Fruit fly (Drosophila melanogaster) whole organism, embryonic: ENCODE results near the gene red.

ENCODE experiments used
- Adf1 ChIP-seq: fragments of 200-800 bp; sonication (Bioruptor generic); IDR thresholded peaks from 2 replicates; pipeline ENCODE4 v1.3.6; 2022; ENCODE audit warnings: missing biosample characterization, missing genetic modification characterization
- Atf3 ChIP-seq: fragments of 200-800 bp; sonication (Bioruptor generic); optimal IDR thresholded peaks from 3 replicates; lab custom pipeline; 2016; ENCODE audit warnings: missing biosample characterization, missing genetic modification characterization
- Blimp-1 ChIP-seq: fragments of 200-800 bp; sonication (Bioruptor generic); optimal IDR thresholded peaks from 3 replicates; lab custom pipeline; 2018; ENCODE audit warnings: missing biosample characterization, missing genetic modification characterization, mild to moderate bottlenecking, moderate library complexity, missing genetic modification reagents
- Bteb2 ChIP-seq: fragments of 200-800 bp; sonication (Bioruptor generic); optimal IDR thresholded peaks from 2 replicates; lab custom pipeline; 2016; ENCODE audit warnings: missing biosample characterization, missing genetic modification characterization
- C15 ChIP-seq: fragments of 200-800 bp; sonication (Bioruptor generic); IDR thresholded peaks from 3 replicates; pipeline ENCODE4 v1.3.6; 2022; ENCODE audit warnings: missing biosample characterization, missing genetic modification characterization
- CG17612 ChIP-seq: fragments of 200-800 bp; sonication (Bioruptor generic); IDR thresholded peaks from 2 replicates; pipeline ENCODE4 v1.3.6; 2022; ENCODE audit warnings: missing biosample characterization, missing genetic modification characterization
- CG30020 ChIP-seq: fragments of 200-800 bp; optimal IDR thresholded peaks from 2 replicates; lab custom pipeline; 2019; ENCODE audit warnings: missing biosample characterization, mild to moderate bottlenecking, missing genetic modification characterization, moderate library complexity
- CG30403 ChIP-seq: fragments of 200-800 bp; sonication (Bioruptor generic); optimal IDR thresholded peaks from 3 replicates; lab custom pipeline; 2016; ENCODE audit warnings: missing biosample characterization, missing genetic modification characterization
- CG31224 ChIP-seq: fragments of 200-800 bp; sonication (Bioruptor generic); IDR thresholded peaks from 2 replicates; pipeline ENCODE4 v1.3.6; 2022; ENCODE audit warnings: missing biosample characterization, missing genetic modification characterization
- CG33557 ChIP-seq: fragments of 200-800 bp; sonication (Bioruptor generic); optimal IDR thresholded peaks from 2 replicates; lab custom pipeline; 2019; ENCODE audit warnings: missing biosample characterization, mild to moderate bottlenecking, missing genetic modification characterization, moderate library complexity
- CG34422 ChIP-seq: fragments of 200-800 bp; sonication (Bioruptor generic); IDR thresholded peaks from 3 replicates; pipeline ENCODE4 v1.3.6; 2022; ENCODE audit warnings: missing biosample characterization, missing genetic modification characterization
- CG43689 ChIP-seq: fragments of 200-800 bp; sonication (Bioruptor generic); IDR thresholded peaks from 2 replicates; pipeline ENCODE4 v1.3.6; 2022; ENCODE audit warnings: missing biosample characterization, missing genetic modification characterization
- CG4404 ChIP-seq: fragments of 200-800 bp; sonication (Bioruptor generic); IDR thresholded peaks from 2 replicates; pipeline ENCODE4 v1.3.6; 2022; ENCODE audit warnings: missing biosample characterization, missing genetic modification characterization
- CG4854 ChIP-seq: fragments of 200-800 bp; sonication (Bioruptor generic); optimal IDR thresholded peaks from 2 replicates; lab custom pipeline; 2016; ENCODE audit warnings: missing biosample characterization, missing genetic modification characterization, inconsistent platforms
- CG7357 ChIP-seq: fragments of 200-800 bp; sonication (Bioruptor generic); IDR thresholded peaks from 3 replicates; pipeline ENCODE4 v1.3.6; 2022; ENCODE audit warnings: missing biosample characterization, missing genetic modification characterization
- CG7372 ChIP-seq: fragments of 200-800 bp; sonication (Bioruptor generic); IDR thresholded peaks from 2 replicates; pipeline ENCODE4 v1.3.6; 2022; ENCODE audit warnings: missing biosample characterization, missing genetic modification characterization
- CG7987 ChIP-seq: fragments of 200-800 bp; sonication (Bioruptor generic); optimal IDR thresholded peaks from 2 replicates; lab custom pipeline; 2018; ENCODE audit warnings: missing biosample characterization, mild to moderate bottlenecking, missing genetic modification characterization, moderate library complexity
- CG8478 ChIP-seq: fragments of >200 bp; optimal IDR thresholded peaks from 2 replicates; lab custom pipeline; 2018
- CrebB ChIP-seq: fragments of 200-800 bp; sonication (Bioruptor generic); optimal IDR thresholded peaks from 3 replicates; lab custom pipeline; 2018; ENCODE audit warnings: missing biosample characterization, mild to moderate bottlenecking, missing genetic modification characterization
- Doc3 ChIP-seq: fragments of 200-800 bp; sonication (Bioruptor generic); IDR thresholded peaks from 3 replicates; pipeline ENCODE4 v1.3.6; 2022; ENCODE audit warnings: missing biosample characterization, missing genetic modification characterization; ENCODE audit not compliant: partially characterized antibody
- Drgx ChIP-seq: fragments of 200-800 bp; sonication (Bioruptor generic); IDR thresholded peaks from 2 replicates; pipeline ENCODE4 v1.3.6; 2022; ENCODE audit warnings: missing biosample characterization, missing genetic modification characterization
- Eip74EF ChIP-seq, 2 experiments: fragments of 200-800 bp in 1 of 2; fragments of >200 bp in 1 of 2; sonication (Bioruptor generic) in 1 of 2; optimal IDR thresholded peaks; 2 replicates each; lab custom pipeline; 2017 to 2019; ENCODE audit warnings: missing biosample characterization in 2 of 2, missing genetic modification characterization in 2 of 2, mild to moderate bottlenecking in 1 of 2, moderate library complexity in 1 of 2
- Fer1 ChIP-seq: fragments of 200-800 bp; sonication (Bioruptor generic); optimal IDR thresholded peaks from 2 replicates; lab custom pipeline; 2017; ENCODE audit warnings: missing biosample characterization, mild to moderate bottlenecking, missing genetic modification characterization
- HLH54F ChIP-seq: fragments of 200-800 bp; sonication (Bioruptor generic); optimal IDR thresholded peaks from 3 replicates; lab custom pipeline; 2016; ENCODE audit warnings: missing biosample characterization, missing genetic modification characterization
- HmgD ChIP-seq: fragments of 200-800 bp; sonication (Bioruptor generic); optimal IDR thresholded peaks from 3 replicates; lab custom pipeline; 2016; ENCODE audit warnings: missing biosample characterization, missing genetic modification characterization
- Hr39 ChIP-seq: fragments of >200 bp; optimal IDR thresholded peaks from 2 replicates; lab custom pipeline; 2017
- Hr51 ChIP-seq, 2 experiments: fragments of 200-800 bp; sonication (Bioruptor generic); optimal IDR thresholded peaks; 2 replicates in 1 of 2; 3 replicates in 1 of 2; lab custom pipeline; 2016 to 2018; ENCODE audit warnings: missing biosample characterization in 2 of 2, missing genetic modification characterization in 2 of 2, mild to moderate bottlenecking in 1 of 2, moderate library complexity in 1 of 2
- NK7.1 ChIP-seq: fragments of 200-800 bp; sonication (Bioruptor generic); optimal IDR thresholded peaks from 3 replicates; lab custom pipeline; 2016; ENCODE audit warnings: missing biosample characterization, missing genetic modification characterization
- Oli ChIP-seq: fragments of 200-800 bp; sonication (Bioruptor generic); optimal IDR thresholded peaks from 2 replicates; lab custom pipeline; 2018; ENCODE audit warnings: missing biosample characterization, mild to moderate bottlenecking, missing genetic modification characterization, moderate library complexity
- Xrp1 ChIP-seq: fragments of 200-800 bp; sonication (Bioruptor generic); IDR thresholded peaks from 2 replicates; pipeline ENCODE4 v1.3.6; 2022; ENCODE audit warnings: missing biosample characterization, missing genetic modification characterization
- ab ChIP-seq: fragments of 200-800 bp; sonication (Bioruptor generic); optimal IDR thresholded peaks from 2 replicates; lab custom pipeline; 2016; ENCODE audit warnings: missing biosample characterization, missing genetic modification characterization
- bbx ChIP-seq: fragments of 200-800 bp; sonication (Bioruptor generic); IDR thresholded peaks from 2 replicates; pipeline ENCODE4 v1.3.6; 2022; ENCODE audit warnings: missing biosample characterization, missing genetic modification characterization; ENCODE audit not compliant: partially characterized antibody
- bsh ChIP-seq, 2 experiments: fragments of 200-800 bp; sonication (Bioruptor generic); optimal IDR thresholded peaks; 2 replicates each; lab custom pipeline; 2017 to 2018; ENCODE audit warnings: mild to moderate bottlenecking in 2 of 2, missing biosample characterization in 2 of 2, missing genetic modification characterization in 2 of 2, moderate library complexity in 1 of 2
- crc ChIP-seq: fragments of 200-800 bp; sonication (Bioruptor generic); optimal IDR thresholded peaks from 2 replicates; lab custom pipeline; 2016; ENCODE audit warnings: missing biosample characterization, missing genetic modification characterization
- danr ChIP-seq: fragments of 200-800 bp; sonication (Bioruptor generic); IDR thresholded peaks from 2 replicates; pipeline ENCODE4 v1.3.6; 2022; ENCODE audit warnings: missing biosample characterization, missing genetic modification characterization
- en ChIP-seq: fragments of 200-800 bp; sonication (Bioruptor generic); optimal IDR thresholded peaks from 2 replicates; lab custom pipeline; 2016; ENCODE audit warnings: missing biosample characterization, missing genetic modification characterization
- esg ChIP-seq: fragments of 200-800 bp; sonication (Bioruptor generic); conservative IDR thresholded peaks from 2 replicates; pipeline ENCODE4 v1.3.6; 2022; ENCODE audit warnings: missing biosample characterization, missing genetic modification characterization
- ewg ChIP-seq: fragments of 200-800 bp; sonication (Bioruptor generic); optimal IDR thresholded peaks from 3 replicates; lab custom pipeline; 2017; ENCODE audit warnings: mild to moderate bottlenecking, missing biosample characterization, missing genetic modification reagents, missing genetic modification characterization
- fd3F ChIP-seq: fragments of 200-800 bp; sonication (Bioruptor generic); optimal IDR thresholded peaks from 2 replicates; lab custom pipeline; 2018; ENCODE audit warnings: missing biosample characterization, mild to moderate bottlenecking, missing genetic modification characterization, moderate library complexity
- fru ChIP-seq: fragments of >200 bp; optimal IDR thresholded peaks from 2 replicates; lab custom pipeline; 2017
- grn ChIP-seq: fragments of 200-800 bp; sonication (Bioruptor generic); optimal IDR thresholded peaks from 3 replicates; lab custom pipeline; 2017; ENCODE audit warnings: missing biosample characterization, missing genetic modification characterization
- h ChIP-seq: fragments of >200 bp; optimal IDR thresholded peaks from 2 replicates; lab custom pipeline; 2017
- kni ChIP-seq: fragments of 200-800 bp; sonication (Bioruptor generic); optimal IDR thresholded peaks from 3 replicates; lab custom pipeline; 2017; ENCODE audit warnings: mild to moderate bottlenecking, missing biosample characterization, missing genetic modification reagents, missing genetic modification characterization
- org-1 ChIP-seq: fragments of 200-800 bp; sonication (Bioruptor generic); optimal IDR thresholded peaks from 2 replicates; lab custom pipeline; 2017; ENCODE audit warnings: missing biosample characterization, missing genetic modification characterization
- seq ChIP-seq: fragments of 200-800 bp; sonication (Bioruptor generic); IDR thresholded peaks from 2 replicates; pipeline ENCODE4 v1.3.6; 2022; ENCODE audit warnings: missing biosample characterization, missing genetic modification characterization
- sima ChIP-seq: fragments of 200-800 bp; sonication (Bioruptor generic); optimal IDR thresholded peaks from 2 replicates; lab custom pipeline; 2016; ENCODE audit warnings: missing biosample characterization, missing genetic modification characterization
- slou ChIP-seq: fragments of 200-800 bp; sonication (Bioruptor generic); optimal IDR thresholded peaks from 3 replicates; lab custom pipeline; 2016; ENCODE audit warnings: missing biosample characterization, missing genetic modification characterization
- sqz ChIP-seq: fragments of 200-800 bp; sonication (Bioruptor generic); optimal IDR thresholded peaks from 3 replicates; lab custom pipeline; 2018; ENCODE audit warnings: missing biosample characterization, mild to moderate bottlenecking, missing genetic modification characterization
- tap ChIP-seq: fragments of 200-800 bp; optimal IDR thresholded peaks from 3 replicates; lab custom pipeline; 2019; ENCODE audit warnings: missing biosample characterization, mild to moderate bottlenecking, missing genetic modification characterization, moderate library complexity
- trem ChIP-seq: fragments of 200-800 bp; optimal IDR thresholded peaks from 3 replicates; lab custom pipeline; 2019; ENCODE audit warnings: missing biosample characterization, mild to moderate bottlenecking, missing genetic modification characterization, moderate library complexity
- unc-4 ChIP-seq: fragments of 200-800 bp; sonication (Bioruptor generic); IDR thresholded peaks from 2 replicates; pipeline ENCODE4 v1.3.6; 2022; ENCODE audit warnings: missing biosample characterization, missing genetic modification characterization; ENCODE audit not compliant: partially characterized antibody

red gene

dm6 chr3R:14288669-14289383 is at the start of gene red (continued):
- TF ChIP-seq CG4854 (GFP tag; lab: Kevin White, UChicago) = peak; percentile 34
- peak; percentile 53 for TF ChIP-seq trem (tag; lab: Kevin White, UChicago)
- 0 out of 3 replicates have a peak, but pooled peaks have one; percentile 5 for TF ChIP-seq C15 (GFP tag; lab: Robert Waterston, UW)
- peak; percentile 74 for TF ChIP-seq Xrp1 (GFP tag; lab: Robert Waterston, UW)
- TF ChIP-seq HmgD (GFP tag; lab: Kevin White, UChicago) = no peak
- TF ChIP-seq HLH54F (GFP tag; lab: Kevin White, UChicago) = peak; percentile 36
- peak; percentile 13 for TF ChIP-seq CG7987
- no peak for TF ChIP-seq ab
- peak; percentile 75 for TF ChIP-seq Oli (tag; lab: Kevin White, UChicago)
- peak; percentile 40; the same call in 1 of the 2 replicates for TF ChIP-seq Adf1 (GFP tag; lab: Robert Waterston, UW)
- TF ChIP-seq CG7357 (GFP tag; lab: Robert Waterston, UW) = no peak
- TF ChIP-seq grn (GFP tag; lab: Kevin White, UChicago) = peak; percentile 59
- TF ChIP-seq unc-4 (GFP tag; lab: Robert Waterston, UW) = peak; percentile 47
- TF ChIP-seq h = no peak
- TF ChIP-seq crc = peak; percentile 50
- no peak for TF ChIP-seq Doc3
- TF ChIP-seq slou (GFP tag; lab: Kevin White, UChicago) = no peak
- TF ChIP-seq CG30403 (GFP tag; lab: Kevin White, UChicago) = peak; percentile 69
- peak; percentile 76 for TF ChIP-seq tap
- no peak for TF ChIP-seq en
- TF ChIP-seq CrebB (tag; lab: Kevin White, UChicago) = peak; percentile 27
- peak; percentile 63 for TF ChIP-seq CG31224
- no peak for TF ChIP-seq sima
- peak; percentile 65 for TF ChIP-seq seq (GFP tag; lab: Robert Waterston, UW)
- no peak for TF ChIP-seq CG30020 (tag; lab: Kevin White, UChicago)
- TF ChIP-seq bbx (GFP tag; lab: Robert Waterston, UW) = no peak
- TF ChIP-seq fd3F (GFP tag; lab: Kevin White, UChicago) = peak; percentile 62
- TF ChIP-seq Hr51 (GFP tag; optimal IDR thresholded peaks at IDR 0.05; lab: Kevin White, UChicago) = peak; percentile 47 to 84
- no peak for TF ChIP-seq CG8478
- peak; percentile 47 for TF ChIP-seq sqz
- no peak for TF ChIP-seq Hr39 (lab: Kevin White, UChicago)
- no peak for TF ChIP-seq CG17612 (GFP tag; lab: Robert Waterston, UW)
- TF ChIP-seq Bteb2 (GFP tag; lab: Kevin White, UChicago) = peak; percentile 51
- peak; percentile 66 for TF ChIP-seq esg
- TF ChIP-seq CG4404 (GFP tag; lab: Robert Waterston, UW) = peak; percentile 44; the same call in 1 of the 2 replicates
- TF ChIP-seq Atf3 = no peak
- peak; percentile 47 for TF ChIP-seq ewg (GFP tag; lab: Kevin White, UChicago)
- TF ChIP-seq CG33557 (GFP tag; lab: Kevin White, UChicago) = no peak
- TF ChIP-seq bsh (GFP tag; optimal IDR thresholded peaks at IDR 0.05; lab: Kevin White, UChicago) = peak in 1 of 2 experiments; percentile 67
- TF ChIP-seq org-1 (GFP tag; lab: Kevin White, UChicago) = peak; percentile 48
- TF ChIP-seq Fer1 = peak; percentile 85
- TF ChIP-seq danr (GFP tag; lab: Robert Waterston, UW) = peak; percentile 58; the same call in 1 of the 2 replicates
- peak; percentile 72 for TF ChIP-seq Blimp-1
- peak; percentile 59 for TF ChIP-seq Drgx (GFP tag; lab: Robert Waterston, UW)
- no peak for TF ChIP-seq fru (lab: Kevin White, UChicago)
- peak; percentile 50 for TF ChIP-seq kni (GFP tag; lab: Kevin White, UChicago)
- peak; percentile 49 for TF ChIP-seq NK7.1 (GFP tag; lab: Kevin White, UChicago)
- TF ChIP-seq Eip74EF (GFP tag; optimal IDR thresholded peaks at IDR 0.05; lab: Kevin White, UChicago) = peak in 1 of 2 experiments; percentile 56
- TF ChIP-seq CG43689 (GFP tag; lab: Robert Waterston, UW) = peak; percentile 11; the same call in 1 of the 2 replicates
- peak; percentile 78 for TF ChIP-seq CG7372 (GFP tag; lab: Robert Waterston, UW)
- TF ChIP-seq CG34422 (GFP tag; lab: Robert Waterston, UW) = peak; percentile 7; the same call in 1 of the 3 replicates
